Fruit fly (Drosophila melanogaster): ENCODE data around the gene Glyp.

Glyp gene

dm6 chr2L:2172460-2173121 lies 42.0 kb downstream of the Glyp start (continued):
- TF ChIP-seq unpg (GFP tag; optimal IDR thresholded peaks at IDR 0.05) (no peak), Six4 (GFP tag; optimal IDR thresholded peaks at IDR 0.05) (no peak), CG11398 (GFP tag; optimal IDR thresholded peaks at IDR 0.05) (no peak), Max (GFP tag; optimal IDR thresholded peaks at IDR 0.05) (no peak), abd-A (tag; optimal IDR thresholded peaks at IDR 0.05) (no peak), pho (GFP tag; optimal IDR thresholded peaks at IDR 0.05) (no peak), CG16813 (GFP tag; IDR thresholded peaks at IDR 0.05; ENCODE audit: partially characterized antibody) (no peak), gsb-n (tag; optimal IDR thresholded peaks at IDR 0.05) (no peak), nmo (GFP tag; optimal IDR thresholded peaks at IDR 0.05) (no peak), Hr3 (GFP tag; optimal IDR thresholded peaks at IDR 0.05) (no peak), fd102C (GFP tag; optimal IDR thresholded peaks at IDR 0.05) (no peak), CG2120 (GFP tag; optimal IDR thresholded peaks at IDR 0.05) (no peak), gce (GFP tag; IDR thresholded peaks at IDR 0.05) (no peak), CG18599 (GFP tag; optimal IDR thresholded peaks at IDR 0.05) (no peak), Xbp1 (GFP tag; optimal IDR thresholded peaks at IDR 0.05) (no peak), CG2678 (tag; optimal IDR thresholded peaks at IDR 0.05) (peak; percentile 12), tap (tag; optimal IDR thresholded peaks at IDR 0.05) (no peak), C15 (GFP tag; IDR thresholded peaks at IDR 0.05) (no peak), kay (GFP tag; optimal IDR thresholded peaks at IDR 0.05) (no peak), chm (GFP tag; IDR thresholded peaks at IDR 0.05) (no peak), CG12219 (GFP tag; optimal IDR thresholded peaks at IDR 0.05) (no peak), CG5953 (GFP tag; IDR thresholded peaks at IDR 0.05) (no peak), odd (GFP tag; optimal IDR thresholded peaks at IDR 0.05) (no peak), luna (GFP tag; optimal IDR thresholded peaks at IDR 0.05) (no peak), jigr1 (GFP tag; IDR thresholded peaks at IDR 0.05) (no peak), CG15011 (GFP tag; optimal IDR thresholded peaks at IDR 0.05) (no peak), Ets97D (GFP tag; optimal IDR thresholded peaks at IDR 0.05) (no peak), Sox102F (GFP tag; optimal IDR thresholded peaks at IDR 0.05) (peak; percentile 27), Sry-β (GFP tag; optimal IDR thresholded peaks at IDR 0.05) (no peak), YL-1 (GFP tag; optimal IDR thresholded peaks at IDR 0.05) (no peak), her (GFP tag; optimal IDR thresholded peaks at IDR 0.05) (no peak), lola (GFP tag; optimal IDR thresholded peaks at IDR 0.05) (peak in 1 of 3 experiments; percentile 3), eyg (GFP tag; optimal IDR thresholded peaks at IDR 0.05) (no peak), CG10366 (GFP tag; IDR thresholded peaks at IDR 0.05) (no peak), CG15269 (tag; optimal IDR thresholded peaks at IDR 0.05) (no peak), Pdp1 (GFP tag; optimal IDR thresholded peaks at IDR 0.05) (peak in 1 of 2 experiments; percentile 37), CG16779 (GFP tag; IDR thresholded peaks at IDR 0.05) (no peak), slp2 (GFP tag; optimal IDR thresholded peaks at IDR 0.05) (no peak), CG2129 (GFP tag; IDR thresholded peaks at IDR 0.05; ENCODE audit: partially characterized antibody) (no peak), CG12391 (tag; optimal IDR thresholded peaks at IDR 0.05) (peak; percentile 20), CG34376 (GFP tag; optimal IDR thresholded peaks at IDR 0.05) (no peak), CG10959 (GFP tag; IDR thresholded peaks at IDR 0.05) (no peak), sug (tag; optimal IDR thresholded peaks at IDR 0.05) (no peak), CG9437 (GFP tag; optimal IDR thresholded peaks at IDR 0.05) (no peak), CG8388 (GFP tag; optimal IDR thresholded peaks at IDR 0.05) (no peak), Doc2 (GFP tag; IDR thresholded peaks at IDR 0.05) (no peak), CG17829 (tag; optimal IDR thresholded peaks at IDR 0.05) (no peak), CG16863 (GFP tag; optimal IDR thresholded peaks at IDR 0.05) (no peak), CHES-1-like (GFP tag; optimal IDR thresholded peaks at IDR 0.05) (no peak), CG43689 (GFP tag; IDR thresholded peaks at IDR 0.05) (no peak)
